Fruit fly (Drosophila melanogaster): ENCODE results near the gene Rox8.

Gene Rox8

DNA sequence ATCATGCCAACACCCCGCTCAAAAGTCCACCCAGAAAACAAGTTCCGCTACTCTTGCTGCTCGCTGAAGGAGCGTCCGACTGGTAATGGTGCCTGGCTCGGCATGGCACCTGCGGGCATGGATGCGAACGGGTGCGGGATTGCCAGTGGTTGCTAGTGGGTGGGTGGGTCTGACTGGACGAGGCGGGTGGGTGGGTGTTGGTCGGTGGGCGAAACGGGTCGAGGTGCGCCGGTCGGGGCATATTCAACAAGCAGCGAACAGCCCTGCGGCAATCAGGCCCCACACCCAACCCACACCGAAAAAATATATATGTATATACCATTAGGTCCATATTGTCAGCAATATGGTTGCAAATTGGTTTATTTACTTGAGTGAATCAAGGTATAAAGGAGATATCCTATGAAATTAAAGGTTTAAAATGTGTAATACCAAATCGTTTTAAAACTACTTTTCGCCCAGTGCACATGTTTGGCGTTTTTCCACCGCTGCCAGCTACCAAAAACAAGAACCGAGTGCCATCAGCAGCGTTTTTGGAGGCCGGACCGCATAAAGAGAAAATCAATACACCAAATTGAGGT is 37.3 kb downstream of the Rox8 start (continued):
- TF ChIP-seq CG17328 (GFP tag; IDR thresholded peaks at IDR 0.05), result 0 out of 2 replicates have a peak, but pooled peaks have one; percentile 30
- peak; percentile 9; the same call in 1 of the 4 replicates for TF ChIP-seq Gug (GFP tag; IDR thresholded peaks at IDR 0.05)
- no peak for TF ChIP-seq pfk (GFP tag; optimal IDR thresholded peaks at IDR 0.05)
- TF ChIP-seq CG14441 (GFP tag; IDR thresholded peaks at IDR 0.05), result peak; percentile 73
- TF ChIP-seq Sry-β (GFP tag; optimal IDR thresholded peaks at IDR 0.05), result no peak
- TF ChIP-seq Mrtf (GFP tag; IDR thresholded peaks at IDR 0.05), result peak; percentile 52; the same call in 1 of the 3 replicates
- peak; percentile 52 for TF ChIP-seq Ets65A (GFP tag)
- peak; percentile 26 for TF ChIP-seq nerfin-1 (tag; optimal IDR thresholded peaks at IDR 0.05)
- peak; percentile 34 for TF ChIP-seq HmgZ (tag; optimal IDR thresholded peaks at IDR 0.05)
- TF ChIP-seq br (optimal IDR thresholded peaks at IDR 0.05), result no peak
- TF ChIP-seq sens (GFP tag), result peak; percentile 74
- peak; percentile 67 for TF ChIP-seq CG10366 (GFP tag; IDR thresholded peaks at IDR 0.05)
- peak; percentile 75 for TF ChIP-seq tgo (GFP tag; IDR thresholded peaks at IDR 0.05)
- TF ChIP-seq fd102C (GFP tag; optimal IDR thresholded peaks at IDR 0.05), result no peak
- TF ChIP-seq run (tag; optimal IDR thresholded peaks at IDR 0.05), result no peak
- peak; percentile 62; the same call in 1 of the 3 replicates for TF ChIP-seq sr (GFP tag; IDR thresholded peaks at IDR 0.05)
- TF ChIP-seq Spps (tag; optimal IDR thresholded peaks at IDR 0.05), result no peak
- TF ChIP-seq CG6272 (GFP tag; IDR thresholded peaks at IDR 0.05), result peak; percentile 44; the same call in 1 of the 2 replicates
- TF ChIP-seq CG6683 (GFP tag; optimal IDR thresholded peaks at IDR 0.05), result peak; percentile 22
- TF ChIP-seq MTF-1 (GFP tag; optimal IDR thresholded peaks at IDR 0.05; ENCODE audit: borderline replicate concordance), result no peak
- no peak for TF ChIP-seq CG5953 (GFP tag; IDR thresholded peaks at IDR 0.05)
- TF ChIP-seq ERR (GFP tag; optimal IDR thresholded peaks at IDR 0.05), result no peak
- TF ChIP-seq prd (optimal IDR thresholded peaks at IDR 0.05), result no peak
- TF ChIP-seq prd (GFP tag; IDR thresholded peaks at IDR 0.05), result peak; percentile 75
- TF ChIP-seq CG10979 (tag; optimal IDR thresholded peaks at IDR 0.05), result peak; percentile 22
- TF ChIP-seq CG1792 (GFP tag; optimal IDR thresholded peaks at IDR 0.05), result no peak
- TF ChIP-seq gsb-n (tag; optimal IDR thresholded peaks at IDR 0.05), result peak; percentile 9
- peak; percentile 72 for TF ChIP-seq CG13424 (tag; optimal IDR thresholded peaks at IDR 0.05)
- no peak for TF ChIP-seq CG15479 (GFP tag; optimal IDR thresholded peaks at IDR 0.05)
- no peak for TF ChIP-seq pb (GFP tag; optimal IDR thresholded peaks at IDR 0.05)
- TF ChIP-seq ttk (GFP tag; IDR thresholded peaks at IDR 0.05), result peak; percentile 55; the same call in 1 of the 2 replicates
- no peak for TF ChIP-seq abd-A (tag; optimal IDR thresholded peaks at IDR 0.05)
- no peak for TF ChIP-seq CG4617 (GFP tag; optimal IDR thresholded peaks at IDR 0.05; ENCODE audit: borderline replicate concordance)
- TF ChIP-seq CG6654 (GFP tag; optimal IDR thresholded peaks at IDR 0.05), result no peak
- TF ChIP-seq yki (optimal IDR thresholded peaks at IDR 0.05), result no peak
- TF ChIP-seq ato (GFP tag; IDR thresholded peaks at IDR 0.05; ENCODE audit: partially characterized antibody), result no peak
- TF ChIP-seq Chrac-16 (GFP tag; optimal IDR thresholded peaks at IDR 0.05), result peak; percentile 8
- TF ChIP-seq fd3F (GFP tag; optimal IDR thresholded peaks at IDR 0.05), result peak; percentile 62
- TF ChIP-seq CG12236 (GFP tag; optimal IDR thresholded peaks at IDR 0.05), result no peak
- peak; percentile 38 for TF ChIP-seq gcm (GFP tag; optimal IDR thresholded peaks at IDR 0.05)
- TF ChIP-seq wdn (GFP tag; IDR thresholded peaks at IDR 0.05), result peak; percentile 52; the same call in 1 of the 2 replicates
- TF ChIP-seq CG11093 (GFP tag; IDR thresholded peaks at IDR 0.05), result 0 out of 3 replicates have a peak, but pooled peaks have one; percentile 27
- peak; percentile 66 for TF ChIP-seq CG17359 (tag; optimal IDR thresholded peaks at IDR 0.05)
- peak; percentile 57 for TF ChIP-seq Xbp1 (GFP tag; optimal IDR thresholded peaks at IDR 0.05)
- TF ChIP-seq NC2α (GFP tag; optimal IDR thresholded peaks at IDR 0.05), result no peak
- TF ChIP-seq CG12942 (GFP tag; optimal IDR thresholded peaks at IDR 0.05), result peak; percentile 36
- no peak for TF ChIP-seq Hmx (GFP tag; optimal IDR thresholded peaks at IDR 0.05)
- no peak for TF ChIP-seq CG30431 (GFP tag; optimal IDR thresholded peaks at IDR 0.05)
- TF ChIP-seq CG13894 (tag; optimal IDR thresholded peaks at IDR 0.05), result peak; percentile 3
- TF ChIP-seq Med (GFP tag), result peak; percentile 88
- no peak for TF ChIP-seq schlank (tag; optimal IDR thresholded peaks at IDR 0.05)

Data from whole organism, embryonic.